Fruit fly (Drosophila melanogaster) whole organism, adult: ENCODE measurements around the gene CG5225.

Source experiments
- CG33017 ChIP-seq: fragments of 200-800 bp; sonication (Bioruptor generic); optimal IDR thresholded peaks from 2 replicates; lab custom pipeline; 2018; ENCODE audit warnings: missing biosample characterization, mild to moderate bottlenecking, missing genetic modification characterization, moderate library complexity
- bab1 ChIP-seq: fragments of 200-800 bp; sonication (Bioruptor generic); optimal IDR thresholded peaks from 3 replicates; lab custom pipeline; 2019; ENCODE audit warnings: missing biosample characterization, mild to moderate bottlenecking, missing genetic modification characterization, moderate library complexity
- kay ChIP-seq: fragments of 200-800 bp; sonication (Bioruptor generic); peaks from one replicate; lab custom pipeline; 2016; ENCODE audit warnings: missing biosample characterization, missing genetic modification characterization, borderline replicate concordance
- tj ChIP-seq: fragments of 200-800 bp; sonication (Bioruptor generic); optimal IDR thresholded peaks from 3 replicates; lab custom pipeline; 2017; ENCODE audit warnings: missing biosample characterization, mild to moderate bottlenecking, missing genetic modification characterization, moderate library complexity

- TF ChIP-seq kay (peak; percentile 98), tj (GFP tag; lab: Kevin White, UChicago) (peak; percentile 97), CG33017 (tag; lab: Kevin White, UChicago) (no peak), bab1 (no peak)
Measured at dm6 chr3R:17078961-17079858, 50.7 kb downstream of the CG5225 start.
